Worm (Caenorhabditis elegans) whole organism, young adult: Measurements from ENCODE around the gene cyp-34A8.

Experiments
- B0019.2 ChIP-seq: fragments of 200-800 bp; sonication (Bioruptor generic); conservative IDR thresholded peaks from 2 replicates; pipeline ENCODE4 v1.3.6; 2022; ENCODE audit warnings: missing genetic modification reagents, missing genetic modification characterization, missing compliant biosample characterization
- C06A6.2 ChIP-seq: fragments of 200-800 bp; sonication (Bioruptor generic); conservative IDR thresholded peaks from 2 replicates; pipeline ENCODE4 v1.3.6; 2022; ENCODE audit warnings: missing genetic modification characterization, missing compliant biosample characterization
- C17E4.6 ChIP-seq: fragments of 200-800 bp; sonication (Bioruptor generic); IDR thresholded peaks from 2 replicates; pipeline ENCODE4 v1.3.6; 2022; ENCODE audit warnings: missing genetic modification reagents, missing genetic modification characterization, missing compliant biosample characterization
- F33H1.4 ChIP-seq: fragments of 200-800 bp; sonication (Bioruptor generic); IDR thresholded peaks from 2 replicates; pipeline ENCODE4 v1.3.6; 2022; ENCODE audit warnings: missing genetic modification reagents, missing genetic modification characterization, missing compliant biosample characterization
- F39B2.1 ChIP-seq: fragments of 200-800 bp; sonication (Bioruptor generic); IDR thresholded peaks from 2 replicates; pipeline ENCODE4 v1.3.6; 2022; ENCODE audit warnings: missing genetic modification reagents, missing genetic modification characterization, missing compliant biosample characterization
- F49E8.2 ChIP-seq: sonication (generic microtip); optimal IDR thresholded peaks from 3 replicates; lab custom pipeline; 2017; ENCODE audit warnings: missing genetic modification characterization, mild to moderate bottlenecking, missing compliant biosample characterization, antibody characterized with exemption, moderate library complexity; ENCODE audit not compliant: insufficient read depth
- F55B11.4 ChIP-seq: sonication (generic microtip); optimal IDR thresholded peaks from 2 replicates; lab custom pipeline; 2016; ENCODE audit warnings: missing compliant biosample characterization, missing genetic modification characterization, borderline replicate concordance; ENCODE audit not compliant: insufficient read depth
- K12H6.12 ChIP-seq: fragments of 200-800 bp; sonication (Bioruptor generic); optimal IDR thresholded peaks from 2 replicates; lab custom pipeline; 2018; ENCODE audit warnings: mild to moderate bottlenecking, missing genetic modification characterization, missing compliant biosample characterization
- attf-5 ChIP-seq: fragments of 200-800 bp; sonication (Bioruptor generic); optimal IDR thresholded peaks from 2 replicates; lab custom pipeline; 2018; ENCODE audit warnings: mild to moderate bottlenecking, missing genetic modification characterization, missing compliant biosample characterization
- bed-2 ChIP-seq: fragments of 200-800 bp; sonication (Bioruptor generic); IDR thresholded peaks from 2 replicates; pipeline ENCODE4 v1.3.6; 2022; ENCODE audit warnings: missing genetic modification reagents, missing genetic modification characterization, missing compliant biosample characterization
- cebp-1 ChIP-seq, 2 experiments: fragments of 200-800 bp in 1 of 2; sonication (Bioruptor generic) in 1 of 2; sonication (generic microtip) in 1 of 2; IDR thresholded peaks in 1 of 2; optimal IDR thresholded peaks in 1 of 2; 2 replicates each; pipeline versions ENCODE4 v1.3.6 to Lab custom; 2017 to 2022; ENCODE audit warnings: missing compliant biosample characterization in 2 of 2, missing genetic modification characterization in 2 of 2, mild to moderate bottlenecking in 1 of 2, missing genetic modification reagents in 1 of 2, moderate library complexity in 1 of 2
- ceh-91 ChIP-seq: fragments of 200-800 bp; sonication (Bioruptor generic); IDR thresholded peaks from 2 replicates; pipeline ENCODE4 v1.3.6; 2022; ENCODE audit warnings: missing genetic modification reagents, missing genetic modification characterization, missing compliant biosample characterization
- dpff-1 ChIP-seq: sonication (generic microtip); optimal IDR thresholded peaks from 2 replicates; lab custom pipeline; 2017; ENCODE audit warnings: mild to moderate bottlenecking, missing genetic modification characterization, missing compliant biosample characterization
- egl-18 ChIP-seq: fragments of 200-800 bp; sonication (Bioruptor generic); IDR thresholded peaks from 2 replicates; pipeline ENCODE4 v1.3.6; 2022; ENCODE audit warnings: missing genetic modification reagents, missing genetic modification characterization, missing compliant biosample characterization
- ekl-4 ChIP-seq: fragments of 200-800 bp; sonication (Bioruptor generic); IDR thresholded peaks from 2 replicates; pipeline ENCODE4 v1.3.6; 2022; ENCODE audit warnings: missing genetic modification reagents, missing genetic modification characterization, missing compliant biosample characterization
- lsy-27 ChIP-seq: sonication (generic microtip); optimal IDR thresholded peaks from 2 replicates; lab custom pipeline; 2017; ENCODE audit warnings: missing genetic modification characterization, mild to moderate bottlenecking, missing compliant biosample characterization, antibody characterized with exemption, missing genotype, borderline replicate concordance; ENCODE audit not compliant: insufficient read depth
- madf-6 ChIP-seq: fragments of 200-800 bp; sonication (Bioruptor generic); IDR thresholded peaks from 2 replicates; pipeline ENCODE4 v1.3.6; 2022; ENCODE audit warnings: missing genetic modification reagents, missing genetic modification characterization, missing compliant biosample characterization
- mxl-1 ChIP-seq: sonication (generic microtip); optimal IDR thresholded peaks from 2 replicates; lab custom pipeline; 2016; ENCODE audit warnings: missing genetic modification characterization, missing compliant biosample characterization
- nfyb-1 ChIP-seq: fragments of 200-800 bp; sonication (Bioruptor generic); IDR thresholded peaks from 2 replicates; pipeline ENCODE4 v1.3.6; 2022; ENCODE audit warnings: missing genetic modification reagents, missing genetic modification characterization, missing compliant biosample characterization
- nhr-179 ChIP-seq: sonication (generic microtip); optimal IDR thresholded peaks from 2 replicates; lab custom pipeline; 2016; ENCODE audit warnings: mild to moderate bottlenecking, missing genetic modification characterization, missing compliant biosample characterization
- nhr-80 ChIP-seq: sonication (generic microtip); optimal IDR thresholded peaks from 2 replicates; lab custom pipeline; 2016; ENCODE audit warnings: missing genetic modification characterization, missing compliant biosample characterization
- repo-1 ChIP-seq: sonication (generic microtip); optimal IDR thresholded peaks from 2 replicates; lab custom pipeline; 2017; ENCODE audit warnings: mild to moderate bottlenecking, missing genetic modification characterization, missing compliant biosample characterization
- snpc-1.3 ChIP-seq: sonication (generic microtip); optimal IDR thresholded peaks from 2 replicates; lab custom pipeline; 2017; ENCODE audit warnings: missing genetic modification characterization, mild to moderate bottlenecking, missing compliant biosample characterization, antibody characterized with exemption, moderate library complexity, missing genotype, missing genetic modification reagents; ENCODE audit not compliant: insufficient read depth
- snpc-4 ChIP-seq, 5 experiments: fragments of 150-350 bp in 1 of 5; sonication (generic microtip) in 4 of 5; optimal IDR thresholded peaks; 2 replicates each; lab custom pipeline; 2014 to 2018; ENCODE audit warnings: missing genetic modification characterization in 5 of 5, missing biosample characterization in 3 of 5, antibody characterized with exemption in 2 of 5, mild to moderate bottlenecking in 2 of 5, missing compliant biosample characterization in 2 of 5, missing genotype in 2 of 5, moderate library complexity in 2 of 5, missing genetic modification reagents in 1 of 5
- tbp1 ChIP-seq: fragments of 200-800 bp; sonication (Bioruptor generic); optimal IDR thresholded peaks from 2 replicates; lab custom pipeline; 2018; ENCODE audit warnings: mild to moderate bottlenecking, missing genetic modification characterization, missing compliant biosample characterization
- unc-62 ChIP-seq: fragments of 150-350 bp; optimal IDR thresholded peaks from 2 replicates; lab custom pipeline; 2014; ENCODE audit warnings: missing biosample characterization, missing genetic modification reagents, missing genetic modification characterization
- zfh-2 ChIP-seq: fragments of 200-800 bp; sonication (Bioruptor generic); conservative IDR thresholded peaks from 2 replicates; pipeline ENCODE4 v1.3.6; 2022; ENCODE audit warnings: missing genetic modification reagents, missing genetic modification characterization, missing compliant biosample characterization
- zim-3 ChIP-seq: sonication (generic microtip); optimal IDR thresholded peaks from 2 replicates; lab custom pipeline; 2017; ENCODE audit warnings: mild to moderate bottlenecking, missing genetic modification characterization, moderate library complexity, missing compliant biosample characterization
- ztf-3 ChIP-seq: fragments of 200-800 bp; sonication (Bioruptor generic); optimal IDR thresholded peaks from 2 replicates; lab custom pipeline; 2018; ENCODE audit warnings: mild to moderate bottlenecking, missing genetic modification characterization, missing compliant biosample characterization

The cyp-34A8 gene

DNA sequence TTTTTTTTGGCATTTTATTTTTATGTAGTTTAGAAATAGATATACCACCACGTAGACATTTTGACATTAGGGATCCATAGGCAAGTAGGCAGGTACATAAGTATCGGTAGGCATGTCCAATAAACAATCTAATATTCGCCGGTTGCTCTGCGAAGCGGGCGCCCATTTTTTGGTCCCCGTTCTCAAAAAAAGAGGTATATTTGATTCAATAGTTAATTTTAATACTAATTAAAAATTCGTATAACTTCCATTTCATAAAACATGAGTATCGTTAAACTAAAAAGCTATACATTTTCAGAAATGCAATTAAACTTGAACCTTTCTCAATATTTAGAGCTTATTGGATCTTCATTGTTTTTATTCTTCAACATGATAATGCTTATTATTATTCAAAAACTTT is 9.3 kb upstream of the cyp-34A8 start, which contains the start of gene str-83:
Gene str-83 (plus strand): TSS at position 301 of the 400 bp plus-strand sequence.
- no peak for TF ChIP-seq mxl-1 (tag; lab: Kevin White, UChicago)
- TF ChIP-seq F49E8.2 (tag; lab: Kevin White, UChicago): no peak
- TF ChIP-seq bed-2 (GFP tag; lab: Robert Waterston, UW): no peak
- TF ChIP-seq F33H1.4 (GFP tag; lab: Robert Waterston, UW): no peak
- no peak for TF ChIP-seq C06A6.2

DNA sequence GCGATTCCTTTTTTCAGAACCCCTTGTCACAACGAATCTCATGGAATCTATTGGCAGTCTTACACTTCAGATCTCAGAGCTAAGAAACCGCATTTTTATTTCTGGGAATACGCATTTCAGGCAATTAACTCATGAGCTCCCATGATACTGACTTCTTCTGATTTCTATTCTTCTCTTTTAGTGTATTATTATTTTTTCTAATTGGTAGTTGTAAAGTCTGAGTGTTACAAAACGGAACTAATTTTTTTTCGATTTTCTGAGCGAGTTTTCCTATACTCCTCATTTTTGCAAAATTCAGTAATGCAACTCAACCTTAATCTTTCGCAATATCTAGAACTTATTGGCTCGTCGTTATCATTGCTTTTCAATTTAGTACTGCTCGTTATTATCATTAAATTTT is 6.7 kb upstream of the cyp-34A8 start, which contains the start of gene str-82:
Gene str-82 (plus strand): TSS at position 301 of the 400 bp plus-strand sequence.
- TF ChIP-seq ztf-3 (GFP tag; lab: Kevin White, UChicago) (no peak), tbp1 (GFP tag; lab: Kevin White, UChicago) (no peak), repo-1 (tag; lab: Kevin White, UChicago) (no peak), egl-18 (GFP tag; lab: Robert Waterston, UW) (no peak), B0019.2 (GFP tag; lab: Robert Waterston, UW) (no peak), ceh-91 (GFP tag; lab: Robert Waterston, UW) (no peak)

DNA sequence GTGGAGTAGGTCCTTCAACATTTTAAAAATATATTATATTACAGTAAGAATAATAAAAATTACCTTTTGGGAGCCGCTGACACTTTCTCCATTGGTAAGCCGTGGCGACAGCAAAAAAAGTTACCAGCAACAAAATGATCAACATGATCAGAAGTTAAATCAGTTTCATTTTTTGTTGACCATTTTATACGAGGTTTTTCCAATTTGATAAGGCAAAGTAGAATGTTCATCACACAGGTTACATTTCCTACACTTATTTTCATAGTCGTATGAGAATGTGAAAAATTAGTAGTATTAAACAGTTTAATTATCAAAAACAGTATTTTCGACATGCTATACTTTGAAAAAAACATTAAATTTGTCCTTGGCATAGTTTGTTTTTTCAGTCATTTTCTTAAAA is 5.2 kb upstream of the cyp-34A8 start, which contains the start of gene cyp-34A10:
Gene cyp-34A10 (minus strand): TSS at position 146 of the 400 bp plus-strand sequence.
- TF ChIP-seq dpff-1 (no peak), nhr-179 (tag; lab: Kevin White, UChicago) (no peak), lsy-27 (no peak), attf-5 (no peak), madf-6 (GFP tag; lab: Robert Waterston, UW) (no peak), nfyb-1 (no peak), snpc-1.3 (tag; lab: Kevin White, UChicago) (no peak), F39B2.1 (GFP tag; lab: Robert Waterston, UW) (no peak), zim-3 (tag; lab: Kevin White, UChicago) (no peak), C17E4.6 (no peak), K12H6.12 (no peak)

DNA sequence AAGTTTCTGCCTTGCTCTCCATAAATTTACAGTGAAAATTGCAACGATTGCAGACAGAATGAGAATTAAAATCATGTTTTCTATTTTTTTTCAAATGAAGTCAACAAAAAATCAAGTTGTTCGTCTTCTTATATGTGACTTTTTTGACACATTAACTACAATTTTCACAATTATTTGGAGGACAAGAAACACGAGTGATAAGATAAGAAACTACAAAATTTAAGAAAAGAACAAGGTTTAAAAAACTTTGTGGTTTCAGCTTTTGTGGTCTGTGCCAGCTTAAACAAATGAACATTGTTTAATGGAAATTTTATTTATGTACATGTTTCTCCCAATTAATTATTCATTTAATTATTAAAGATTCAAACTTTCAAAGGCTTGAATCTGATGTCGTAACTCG is 2.8 kb upstream of the cyp-34A8 start, which contains the start of gene cyp-34A9:
Gene cyp-34A9 (minus strand): TSS at position 131 of the 400 bp plus-strand sequence.
- TF ChIP-seq zfh-2 (GFP tag; lab: Robert Waterston, UW) (no peak), nhr-80 (tag; lab: Kevin White, UChicago) (peak; percentile 42), snpc-4 (GFP tag; optimal IDR thresholded peaks at IDR 0.05; lab: Kevin White, UChicago) (no peak), snpc-4 (tag; optimal IDR thresholded peaks at IDR 0.05; lab: Kevin White, UChicago) (no peak)

DNA sequence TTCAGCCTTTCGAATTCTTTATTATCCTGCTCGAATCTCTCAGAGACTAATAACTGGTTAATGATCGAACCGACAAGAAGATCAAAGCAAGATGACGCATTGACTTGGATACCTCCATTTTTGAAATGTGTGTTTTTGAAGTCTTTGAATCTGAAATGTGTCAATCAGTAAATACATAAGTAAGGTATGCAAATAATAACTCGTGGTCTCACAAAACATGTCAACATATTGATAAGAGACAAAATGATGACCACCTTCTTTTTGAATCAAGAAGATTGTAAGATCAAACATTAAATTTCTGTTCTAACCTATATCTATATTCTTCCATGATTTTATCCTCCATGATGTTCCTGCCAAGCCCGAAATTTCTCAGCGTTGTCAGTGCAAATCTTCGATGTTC is 2.0 kb upstream of the cyp-34A8 start:
- TF ChIP-seq unc-62 (peak; percentile 50), mxl-1 (tag; lab: Kevin White, UChicago) (no peak)

DNA sequence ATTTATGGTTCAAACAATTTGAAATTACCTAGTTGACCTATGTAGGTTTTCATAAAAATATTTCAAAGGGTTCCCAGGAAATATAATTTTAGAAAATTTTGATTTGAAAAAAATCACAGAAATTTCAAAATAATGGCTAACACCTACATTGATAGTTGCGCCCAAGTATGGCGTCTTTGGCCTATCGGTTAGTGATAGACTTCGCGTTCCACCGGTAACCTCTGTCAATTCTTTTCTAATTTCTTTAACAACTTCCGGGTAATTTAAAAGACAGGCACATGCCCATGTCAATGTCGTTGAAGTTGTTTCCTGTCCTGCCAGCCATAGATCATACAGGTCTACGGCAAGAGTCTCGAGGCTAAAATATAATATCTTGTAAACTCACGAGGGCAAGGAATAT is 1.3 kb upstream of the cyp-34A8 start:
- TF ChIP-seq cebp-1 (GFP tag; IDR thresholded peaks at IDR 0.05; lab: Robert Waterston, UW) (no peak), cebp-1 (tag; optimal IDR thresholded peaks at IDR 0.05; lab: Kevin White, UChicago) (no peak), F55B11.4 (tag; lab: Kevin White, UChicago) (no peak), ekl-4 (no peak), F49E8.2 (tag; lab: Kevin White, UChicago) (no peak)
